Fruit fly (Drosophila melanogaster) whole organism, wandering third instar larva: Measurements from ENCODE around the gene EloA.

Source experiments
- CG9705 ChIP-seq: fragments of 200-800 bp; sonication (Bioruptor generic); optimal IDR thresholded peaks from 2 replicates; lab custom pipeline; 2018; ENCODE audit warnings: missing biosample characterization, mild to moderate bottlenecking, missing genetic modification characterization
- CrebA ChIP-seq: fragments of 200-800 bp; sonication (Bioruptor generic); optimal IDR thresholded peaks from 2 replicates; lab custom pipeline; 2016; ENCODE audit warnings: missing biosample characterization, mild to moderate bottlenecking, missing genetic modification characterization, borderline replicate concordance
- Dfd ChIP-seq: fragments of >200 bp; optimal IDR thresholded peaks from 2 replicates; lab custom pipeline; 2017; ENCODE audit warnings: missing biosample characterization, missing genetic modification characterization
- Mio ChIP-seq: sonication (Bioruptor generic); optimal IDR thresholded peaks from 2 replicates; lab custom pipeline; 2016; ENCODE audit warnings: missing biosample characterization, missing genetic modification characterization
- N ChIP-seq: fragments of >200 bp; optimal IDR thresholded peaks from 2 replicates; lab custom pipeline; 2018; ENCODE audit warnings: missing biosample characterization, missing external identifiers, missing genetic modification characterization
- Rel ChIP-seq, 2 experiments: fragments of 200-800 bp; sonication (Bioruptor generic) in 1 of 2; optimal IDR thresholded peaks; 2 replicates in 1 of 2; 3 replicates in 1 of 2; lab custom pipeline; 2016 to 2019; ENCODE audit warnings: mild to moderate bottlenecking in 2 of 2, missing biosample characterization in 2 of 2, missing genetic modification characterization in 2 of 2, moderate library complexity in 1 of 2
- Vsx2 ChIP-seq: fragments of 200-300, 225-300 bp; sonication (Bioruptor generic); optimal IDR thresholded peaks from 2 replicates; lab custom pipeline; 2018; ENCODE audit warnings: missing biosample characterization, missing genetic modification characterization; ENCODE audit not compliant: partially characterized antibody
- brk ChIP-seq: fragments of 200-800 bp; sonication (Bioruptor generic); optimal IDR thresholded peaks from 2 replicates; lab custom pipeline; 2016; ENCODE audit warnings: missing biosample characterization, mild to moderate bottlenecking, missing genetic modification characterization
- dsf ChIP-seq: sonication (Bioruptor generic); optimal IDR thresholded peaks from 2 replicates; lab custom pipeline; 2016; ENCODE audit warnings: missing biosample characterization, missing genetic modification characterization, borderline replicate concordance
- foxo ChIP-seq, 2 experiments: fragments of 200-800 bp; sonication (Bioruptor generic); optimal IDR thresholded peaks; 2 replicates in 1 of 2; 3 replicates in 1 of 2; lab custom pipeline; 2016 to 2017; ENCODE audit warnings: missing biosample characterization in 2 of 2, missing genetic modification characterization in 2 of 2
- h ChIP-seq: fragments of 200-800 bp; sonication (Bioruptor generic); optimal IDR thresholded peaks from 3 replicates; lab custom pipeline; 2016; ENCODE audit warnings: missing biosample characterization, mild to moderate bottlenecking, missing genetic modification characterization
- jim ChIP-seq: fragments of 175-275, 200-325 bp; sonication (Bioruptor generic); optimal IDR thresholded peaks from 2 replicates; lab custom pipeline; 2016; ENCODE audit warnings: missing biosample characterization, mild to moderate bottlenecking, missing genetic modification characterization
- pan ChIP-seq: fragments of >200 bp; optimal IDR thresholded peaks from 2 replicates; lab custom pipeline; 2017
- psq ChIP-seq: fragments of 200-800 bp; sonication (Bioruptor generic); optimal IDR thresholded peaks from 3 replicates; lab custom pipeline; 2017; ENCODE audit warnings: missing biosample characterization, mild to moderate bottlenecking, missing genetic modification characterization, moderate library complexity
- rgr ChIP-seq: fragments of 200-800 bp; sonication (Bioruptor generic); optimal IDR thresholded peaks from 3 replicates; lab custom pipeline; 2016; ENCODE audit warnings: missing biosample characterization, mild to moderate bottlenecking, missing genetic modification characterization
- usp ChIP-seq: fragments of >200 bp; optimal IDR thresholded peaks from 2 replicates; lab custom pipeline; 2017; ENCODE audit warnings: missing biosample characterization, missing genetic modification characterization

The EloA gene

DNA sequence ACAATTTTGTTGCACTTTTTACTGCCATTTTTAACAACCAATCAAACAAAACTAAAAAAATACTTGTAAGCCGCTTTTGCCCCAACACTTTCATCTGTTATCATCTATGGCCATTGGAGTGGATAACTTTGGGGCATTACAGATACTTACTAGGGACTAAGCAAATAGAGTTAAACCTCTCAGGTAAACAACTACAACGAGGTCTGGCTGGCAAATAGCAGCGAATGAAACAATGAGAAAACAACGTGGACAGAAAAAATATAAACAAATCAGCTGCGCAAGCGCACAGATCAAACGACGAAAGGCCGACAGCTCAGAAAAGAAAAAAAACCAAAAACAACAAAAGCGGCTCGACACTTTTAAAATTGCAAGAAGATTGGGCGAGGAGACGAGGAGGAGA, 50.8 kb downstream of the EloA start:
- TF ChIP-seq dsf (GFP tag; lab: Kevin White, UChicago), result no peak
- TF ChIP-seq Mio (GFP tag; lab: Kevin White, UChicago), result no peak
- no peak for TF ChIP-seq brk (GFP tag; lab: Kevin White, UChicago)
- no peak for TF ChIP-seq psq
- TF ChIP-seq Vsx2 (GFP tag; lab: Kevin White, UChicago), result no peak
- TF ChIP-seq CG9705, result no peak
- TF ChIP-seq jim (GFP tag; lab: Kevin White, UChicago), result no peak
- TF ChIP-seq rgr, result no peak
- TF ChIP-seq foxo (GFP tag; optimal IDR thresholded peaks at IDR 0.05; lab: Kevin White, UChicago), result no peak

DNA sequence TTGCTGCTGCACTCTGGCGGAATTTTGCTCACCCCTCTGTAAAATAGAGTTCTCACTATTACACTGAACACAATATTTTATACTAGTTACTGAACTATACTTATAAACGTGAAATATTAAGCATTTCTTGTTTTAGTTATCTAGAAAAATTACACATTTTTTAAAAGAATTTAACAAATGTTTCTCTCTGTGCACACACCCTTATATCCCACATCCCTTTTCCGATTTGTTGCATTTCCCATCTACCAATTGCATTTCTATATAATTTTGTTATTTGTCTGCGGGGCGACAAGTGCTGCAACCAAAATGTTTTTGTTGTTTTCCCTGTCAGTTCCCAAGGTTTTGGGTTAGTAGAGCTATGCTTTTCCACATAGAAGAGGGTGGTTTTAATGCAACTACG, 51.9 kb downstream of the EloA start:
- TF ChIP-seq usp (GFP tag; lab: Kevin White, UChicago) (no peak), CrebA (no peak), pan (lab: Kevin White, UChicago) (no peak), Rel (GFP tag; optimal IDR thresholded peaks at IDR 0.05; lab: Kevin White, UChicago) (no peak), Rel (tag; optimal IDR thresholded peaks at IDR 0.05; lab: Kevin White, UChicago) (no peak), h (GFP tag; lab: Kevin White, UChicago) (no peak), N (GFP tag; lab: Kevin White, UChicago) (no peak), Dfd (GFP tag; lab: Kevin White, UChicago) (no peak)
